Worm (Caenorhabditis elegans) whole organism, late embryonic: ENCODE data around the gene C46F4.3.

Experiments used
- C08G9.2 ChIP-seq: sonication (generic microtip); optimal IDR thresholded peaks from 2 replicates; lab custom pipeline; 2016; ENCODE audit warnings: mild to moderate bottlenecking, missing genetic modification characterization, moderate library complexity, missing compliant biosample characterization
- C38D4.7 ChIP-seq: fragments of 200-800 bp; sonication (Bioruptor generic); optimal IDR thresholded peaks from 2 replicates; lab custom pipeline; 2018; ENCODE audit warnings: mild to moderate bottlenecking, missing genetic modification characterization, moderate library complexity, missing compliant biosample characterization
- K09A11.1 ChIP-seq: sonication (generic microtip); optimal IDR thresholded peaks from 2 replicates; lab custom pipeline; 2017; ENCODE audit warnings: antibody characterized with exemption, mild to moderate bottlenecking, missing genetic modification characterization, missing compliant biosample characterization; ENCODE audit not compliant: insufficient read depth
- T23F11.4 ChIP-seq: fragments of 200-800 bp; sonication (Bioruptor generic); optimal IDR thresholded peaks from 2 replicates; lab custom pipeline; 2018; ENCODE audit warnings: mild to moderate bottlenecking, missing genetic modification characterization, missing compliant biosample characterization
- Y22D7AL.16 ChIP-seq: sonication (generic microtip); optimal IDR thresholded peaks from 2 replicates; lab custom pipeline; 2016; ENCODE audit warnings: missing genetic modification characterization, missing compliant biosample characterization
- ceh-14 ChIP-seq: sonication (generic microtip); optimal IDR thresholded peaks from 2 replicates; lab custom pipeline; 2016; ENCODE audit warnings: missing genotype, missing genetic modification characterization, missing compliant biosample characterization
- ceh-18 ChIP-seq: sonication (generic microtip); optimal IDR thresholded peaks from 2 replicates; lab custom pipeline; 2016; ENCODE audit warnings: missing genetic modification characterization, missing compliant biosample characterization
- ceh-19 ChIP-seq: fragments of 200-800 bp; sonication (Bioruptor generic); optimal IDR thresholded peaks from 2 replicates; lab custom pipeline; 2018; ENCODE audit warnings: mild to moderate bottlenecking, missing genetic modification characterization, missing compliant biosample characterization
- ceh-22 ChIP-seq: sonication (generic microtip); optimal IDR thresholded peaks from 2 replicates; lab custom pipeline; 2017; ENCODE audit warnings: missing biosample characterization, missing genetic modification characterization
- ceh-24 ChIP-seq: sonication (generic microtip); optimal IDR thresholded peaks from 2 replicates; lab custom pipeline; 2016; ENCODE audit warnings: mild to moderate bottlenecking, missing genetic modification characterization, missing compliant biosample characterization
- ceh-30 ChIP-seq: fragments of 150-350 bp; optimal IDR thresholded peaks from 2 replicates; lab custom pipeline; 2014; ENCODE audit warnings: missing biosample characterization, missing genetic modification characterization
- ceh-31 ChIP-seq: sonication (generic microtip); optimal IDR thresholded peaks from 2 replicates; lab custom pipeline; 2016; ENCODE audit warnings: missing genetic modification characterization, missing compliant biosample characterization
- ceh-34 ChIP-seq: sonication (generic microtip); optimal IDR thresholded peaks from 2 replicates; lab custom pipeline; 2016; ENCODE audit warnings: mild to moderate bottlenecking, missing genetic modification characterization, missing compliant biosample characterization
- ceh-45 ChIP-seq: fragments of 200-800 bp; sonication (Bioruptor generic); IDR thresholded peaks from 2 replicates; pipeline ENCODE4 v1.3.6; 2022; ENCODE audit warnings: missing genetic modification reagents, missing genetic modification characterization, missing compliant biosample characterization
- ceh-48 ChIP-seq: sonication (generic microtip); optimal IDR thresholded peaks from 2 replicates; lab custom pipeline; 2016; ENCODE audit warnings: missing genetic modification characterization, inconsistent platforms, missing compliant biosample characterization
- che-1 ChIP-seq: sonication (generic microtip); optimal IDR thresholded peaks from 2 replicates; lab custom pipeline; 2016; ENCODE audit warnings: mild to moderate bottlenecking, missing genetic modification characterization, missing compliant biosample characterization
- dmd-4 ChIP-seq: sonication (generic microtip); optimal IDR thresholded peaks from 2 replicates; lab custom pipeline; 2016; ENCODE audit warnings: borderline replicate concordance, missing genetic modification characterization, missing compliant biosample characterization
- dve-1 ChIP-seq: sonication (generic microtip); optimal IDR thresholded peaks from 2 replicates; lab custom pipeline; 2017; ENCODE audit warnings: antibody characterized with exemption, mild to moderate bottlenecking, missing genetic modification characterization, missing compliant biosample characterization
- elt-4 ChIP-seq: sonication (generic microtip); optimal IDR thresholded peaks from 2 replicates; lab custom pipeline; 2016; ENCODE audit warnings: missing genetic modification characterization, missing compliant biosample characterization
- eyg-1 ChIP-seq: sonication (generic microtip); optimal IDR thresholded peaks from 2 replicates; lab custom pipeline; 2016; ENCODE audit warnings: missing genotype, missing genetic modification characterization, missing compliant biosample characterization
- fkh-10 ChIP-seq: fragments of 150-350 bp; optimal IDR thresholded peaks from 2 replicates; lab custom pipeline; 2014; ENCODE audit warnings: missing biosample characterization, missing genetic modification reagents, missing genetic modification characterization
- fkh-6 ChIP-seq: sonication (generic microtip); optimal IDR thresholded peaks from 2 replicates; lab custom pipeline; 2016; ENCODE audit warnings: missing genetic modification characterization, missing compliant biosample characterization
- gmeb-2 ChIP-seq: sonication (generic microtip); optimal IDR thresholded peaks from 2 replicates; lab custom pipeline; 2016; ENCODE audit warnings: missing genetic modification characterization, inconsistent platforms, missing compliant biosample characterization
- hlh-13 ChIP-seq: fragments of 200-800 bp; sonication (Bioruptor generic); optimal IDR thresholded peaks from 2 replicates; lab custom pipeline; 2018; ENCODE audit warnings: mild to moderate bottlenecking, missing genetic modification characterization, missing compliant biosample characterization
- hlh-15 ChIP-seq: sonication (generic microtip); optimal IDR thresholded peaks from 2 replicates; lab custom pipeline; 2016; ENCODE audit warnings: missing genetic modification characterization, missing compliant biosample characterization
- hlh-30 ChIP-seq: sonication (generic microtip); optimal IDR thresholded peaks from 2 replicates; lab custom pipeline; 2017; ENCODE audit warnings: antibody characterized with exemption, missing genetic modification characterization, missing compliant biosample characterization; ENCODE audit not compliant: insufficient read depth
- hlh-6 ChIP-seq: sonication (generic microtip); optimal IDR thresholded peaks from 2 replicates; lab custom pipeline; 2016; ENCODE audit warnings: missing genotype, missing genetic modification characterization, missing compliant biosample characterization
- hlh-8 ChIP-seq: sonication (generic microtip); optimal IDR thresholded peaks from 2 replicates; lab custom pipeline; 2016; ENCODE audit warnings: missing genotype, missing genetic modification characterization, missing compliant biosample characterization
- lin-11 ChIP-seq: fragments of 200-800 bp; sonication (Bioruptor generic); optimal IDR thresholded peaks from 2 replicates; lab custom pipeline; 2018; ENCODE audit warnings: mild to moderate bottlenecking, missing genetic modification characterization, missing compliant biosample characterization
- madf-2 ChIP-seq: sonication (generic microtip); optimal IDR thresholded peaks from 2 replicates; lab custom pipeline; 2017; ENCODE audit warnings: missing genetic modification characterization, missing compliant biosample characterization
- mec-3 ChIP-seq: sonication (generic microtip); optimal IDR thresholded peaks from 2 replicates; lab custom pipeline; 2016; ENCODE audit warnings: borderline replicate concordance, missing genetic modification characterization, missing compliant biosample characterization
- nfya-1 ChIP-seq: sonication (generic microtip); optimal IDR thresholded peaks from 2 replicates; lab custom pipeline; 2017; ENCODE audit warnings: missing genetic modification characterization, mild to moderate bottlenecking, missing compliant biosample characterization, antibody characterized with exemption, moderate library complexity
- pax-1 ChIP-seq: fragments of 150-350 bp; optimal IDR thresholded peaks from 2 replicates; lab custom pipeline; 2014; ENCODE audit warnings: missing biosample characterization, missing genetic modification characterization
- pha-2 ChIP-seq: sonication (generic microtip); optimal IDR thresholded peaks from 2 replicates; lab custom pipeline; 2017; ENCODE audit warnings: mild to moderate bottlenecking, missing genetic modification characterization, missing compliant biosample characterization
- pros-1 ChIP-seq: fragments of 150-350 bp; optimal IDR thresholded peaks from 2 replicates; lab custom pipeline; 2014; ENCODE audit warnings: missing biosample characterization, missing genetic modification reagents, missing genetic modification characterization
- ref-2 ChIP-seq: sonication (generic microtip); optimal IDR thresholded peaks from 2 replicates; lab custom pipeline; 2016; ENCODE audit warnings: missing genetic modification characterization, missing compliant biosample characterization
- rnt-1 ChIP-seq: sonication (generic microtip); optimal IDR thresholded peaks from 2 replicates; lab custom pipeline; 2016; ENCODE audit warnings: missing genetic modification characterization, missing compliant biosample characterization
- sox-4 ChIP-seq: sonication (generic microtip); optimal IDR thresholded peaks from 2 replicates; lab custom pipeline; 2017; ENCODE audit warnings: mild to moderate bottlenecking, missing genetic modification characterization, inconsistent platforms, missing compliant biosample characterization
- tbx-2 ChIP-seq: sonication (generic microtip); optimal IDR thresholded peaks from 2 replicates; lab custom pipeline; 2016; ENCODE audit warnings: missing genetic modification characterization, missing compliant biosample characterization
- tbx-7 ChIP-seq: sonication (generic microtip); optimal IDR thresholded peaks from 2 replicates; lab custom pipeline; 2016; ENCODE audit warnings: missing genotype, missing genetic modification characterization, missing compliant biosample characterization
- unc-42 ChIP-seq: sonication (generic microtip); optimal IDR thresholded peaks from 2 replicates; lab custom pipeline; 2016; ENCODE audit warnings: missing genotype, missing genetic modification characterization, missing compliant biosample characterization
- unc-55 ChIP-seq: sonication (generic microtip); optimal IDR thresholded peaks from 2 replicates; lab custom pipeline; 2017; ENCODE audit warnings: missing biosample characterization, missing genetic modification reagents, missing genetic modification characterization
- unc-86 ChIP-seq: sonication (generic microtip); optimal IDR thresholded peaks from 2 replicates; lab custom pipeline; 2016; ENCODE audit warnings: missing genetic modification characterization, missing compliant biosample characterization

The C46F4.3 gene

DNA sequence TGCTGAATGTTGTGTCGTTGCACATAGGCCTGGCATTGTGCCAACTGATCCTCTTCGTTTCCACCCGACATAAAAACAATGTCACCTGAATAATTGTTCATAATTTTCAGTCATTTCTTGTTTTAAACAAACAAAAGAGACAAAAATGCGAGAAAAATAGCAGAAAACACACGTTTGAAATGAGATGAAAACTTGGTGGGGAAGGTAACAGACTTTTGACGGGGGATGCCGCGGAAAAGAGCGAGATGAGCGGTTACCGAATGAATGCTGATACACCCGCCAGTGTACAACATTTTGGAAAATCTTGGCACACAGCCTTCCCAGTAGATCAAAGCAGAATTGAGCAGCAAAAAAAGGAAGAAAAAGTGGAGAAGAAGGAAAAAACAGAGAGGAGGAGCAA is 42.2 kb downstream of the C46F4.3 start, which contains the start of gene kin-2:
TSS of gene kin-2 (minus strand) at position 101 of the 400 bp plus-strand sequence.
- TF ChIP-seq hlh-8 (tag; lab: Kevin White, UChicago) (no peak), ceh-18 (no peak), ceh-48 (no peak), hlh-30 (tag; lab: Kevin White, UChicago) (no peak), unc-86 (tag; lab: Kevin White, UChicago) (no peak)

DNA sequence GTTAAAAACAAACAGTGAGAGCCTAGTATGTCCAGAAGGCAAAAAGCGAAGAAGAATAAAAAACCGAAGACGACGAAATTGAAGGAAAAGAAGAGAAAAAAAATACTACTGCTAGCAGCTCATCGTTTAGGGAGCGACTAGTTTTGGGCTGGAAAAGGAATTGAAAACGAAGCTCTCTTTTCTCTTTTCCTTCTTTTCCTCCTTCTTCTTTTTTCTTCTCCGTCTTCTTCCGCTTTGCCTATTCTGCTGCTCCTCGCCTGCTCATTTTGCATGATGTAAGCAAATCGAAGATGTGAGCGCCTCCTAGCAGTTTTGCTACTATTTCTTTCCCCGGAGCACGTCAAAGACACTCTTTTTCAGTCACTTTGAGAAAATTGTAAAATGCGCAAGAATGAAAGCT is 46.1 kb downstream of the C46F4.3 start:
- TF ChIP-seq hlh-6 (tag; lab: Kevin White, UChicago) (no peak), unc-42 (tag; lab: Kevin White, UChicago) (peak; percentile 31)
- TF ChIP-seq, all 69 proteins: peak for 1

DNA sequence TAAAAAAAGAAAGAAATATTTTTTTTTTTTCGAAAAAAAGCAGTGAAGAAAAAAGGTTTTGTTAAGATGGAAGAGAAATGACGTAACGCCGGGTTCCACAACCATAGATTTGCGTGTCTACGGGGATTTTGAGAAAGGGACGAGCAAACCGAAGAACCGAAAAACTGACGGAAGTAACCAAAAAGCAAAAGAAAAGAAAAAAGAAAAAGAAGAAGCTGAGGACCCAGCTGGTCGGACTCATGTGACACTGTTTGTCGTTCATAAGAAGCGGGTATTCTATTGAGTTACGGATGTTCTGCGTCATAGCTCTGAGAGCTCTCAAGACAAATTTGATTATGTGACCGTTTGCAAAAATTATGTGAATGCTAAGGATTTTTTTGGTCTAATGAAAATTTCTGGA is 47.2 kb downstream of the C46F4.3 start:
- TF ChIP-seq sox-4 (tag; lab: Kevin White, UChicago) (no peak), unc-42 (tag; lab: Kevin White, UChicago) (peak; percentile 92)

DNA sequence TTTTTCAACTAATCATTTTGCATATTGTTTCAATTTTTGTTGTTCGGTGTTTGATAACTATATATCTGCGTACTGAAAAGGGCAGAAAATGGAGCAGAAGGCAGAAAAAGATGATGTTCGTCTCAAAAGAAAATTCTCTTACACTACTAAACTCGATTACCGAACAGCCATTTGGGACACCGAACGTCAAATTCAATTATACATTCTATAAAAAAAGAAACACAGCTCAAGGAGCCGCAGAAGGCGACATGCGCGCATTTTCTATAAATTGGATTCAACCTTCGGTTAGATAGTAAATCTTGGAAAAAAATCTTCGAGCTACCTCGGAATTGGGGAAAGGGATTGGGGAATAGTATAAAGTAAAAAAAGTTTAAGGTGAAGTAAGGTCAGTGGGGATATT is 47.7 kb downstream of the C46F4.3 start:
- TF ChIP-seq Y22D7AL.16 (tag; lab: Kevin White, UChicago): no peak
- peak; percentile 71 for TF ChIP-seq unc-42 (tag; lab: Kevin White, UChicago)
- TF ChIP-seq T23F11.4 (GFP tag; lab: Kevin White, UChicago): no peak

- no peak for TF ChIP-seq ceh-30 (tag; lab: Kevin White, UChicago)
- TF ChIP-seq tbx-2 (tag; lab: Kevin White, UChicago): peak; percentile 81
- peak; percentile 3 for TF ChIP-seq T23F11.4 (GFP tag; lab: Kevin White, UChicago)
- no peak for TF ChIP-seq madf-2 (tag; lab: Kevin White, UChicago)
- TF ChIP-seq Y22D7AL.16 (tag; lab: Kevin White, UChicago): no peak
- no peak for TF ChIP-seq fkh-6 (tag; lab: Kevin White, UChicago)
- no peak for TF ChIP-seq pha-2 (tag; lab: Kevin White, UChicago)
- peak; percentile 78 for TF ChIP-seq dmd-4
- TF ChIP-seq ceh-34 (tag; lab: Kevin White, UChicago): peak; percentile 79
- peak; percentile 74 for TF ChIP-seq ceh-31 (tag; lab: Kevin White, UChicago)
- peak; percentile 90 for TF ChIP-seq ceh-18
- TF ChIP-seq hlh-13 (GFP tag; lab: Kevin White, UChicago): no peak
- peak; percentile 77 for TF ChIP-seq pax-1 (tag; lab: Kevin White, UChicago)
- TF ChIP-seq C38D4.7: no peak
- no peak for TF ChIP-seq elt-4 (tag; lab: Kevin White, UChicago)
- no peak for TF ChIP-seq eyg-1 (tag; lab: Kevin White, UChicago)
- TF ChIP-seq dve-1 (tag; lab: Kevin White, UChicago): peak; percentile 13
- TF ChIP-seq ceh-45 (GFP tag; lab: Robert Waterston, UW): no peak
- peak; percentile 74 for TF ChIP-seq ref-2 (tag; lab: Kevin White, UChicago)
- peak; percentile 68 for TF ChIP-seq ceh-19 (GFP tag; lab: Kevin White, UChicago)
- TF ChIP-seq gmeb-2 (tag; lab: Kevin White, UChicago): no peak
- TF ChIP-seq unc-55: peak; percentile 77
- TF ChIP-seq ceh-14 (tag; lab: Kevin White, UChicago): peak; percentile 64
- peak; percentile 61 for TF ChIP-seq K09A11.1
- TF ChIP-seq nfya-1 (tag; lab: Kevin White, UChicago): peak; percentile 81
- TF ChIP-seq fkh-10 (GFP tag; lab: Kevin White, UChicago): no peak
- no peak for TF ChIP-seq che-1 (tag; lab: Kevin White, UChicago)
- no peak for TF ChIP-seq lin-11 (tag; lab: Kevin White, UChicago)
- TF ChIP-seq hlh-30 (tag; lab: Kevin White, UChicago): peak; percentile 78
- peak; percentile 14 for TF ChIP-seq mec-3 (tag; lab: Kevin White, UChicago)
- no peak for TF ChIP-seq ceh-24
- TF ChIP-seq hlh-8 (tag; lab: Kevin White, UChicago): peak; percentile 4
- TF ChIP-seq tbx-7 (tag; lab: Kevin White, UChicago): no peak
- TF ChIP-seq C08G9.2 (tag; lab: Kevin White, UChicago): peak; percentile 59
- no peak for TF ChIP-seq unc-86 (tag; lab: Kevin White, UChicago)
- TF ChIP-seq ceh-22 (tag; lab: Kevin White, UChicago): no peak
- TF ChIP-seq pros-1 (tag; lab: Kevin White, UChicago): peak; percentile 74
- TF ChIP-seq hlh-15 (tag; lab: Kevin White, UChicago): no peak
- TF ChIP-seq rnt-1 (tag; lab: Kevin White, UChicago): peak; percentile 86
- TF ChIP-seq unc-42 (tag; lab: Kevin White, UChicago): peak; percentile 65
Measured at ce11 chrX:5984581-5985039, 49.0 kb downstream of the C46F4.3 start, which contains the start of gene klp-13. Gene klp-13, plus strand, starts transcription at chrX:5984989.
